Fruit fly (Drosophila melanogaster) whole organism, embryonic: ENCODE results near the gene Cep290.
A peak's percentile ranks its signal among the peaks of the same experiment; 100 is the strongest.

Experiments
- Blimp-1 ChIP-seq: fragments of 200-800 bp; sonication (Bioruptor generic); optimal IDR thresholded peaks from 3 replicates; lab custom pipeline; 2018; ENCODE audit warnings: missing biosample characterization, missing genetic modification characterization, mild to moderate bottlenecking, moderate library complexity, missing genetic modification reagents
- Bteb2 ChIP-seq: fragments of 200-800 bp; sonication (Bioruptor generic); optimal IDR thresholded peaks from 2 replicates; lab custom pipeline; 2016; ENCODE audit warnings: missing biosample characterization, missing genetic modification characterization
- CG10274 ChIP-seq: fragments of 200-800 bp; sonication (Bioruptor generic); optimal IDR thresholded peaks from 3 replicates; lab custom pipeline; 2017; ENCODE audit warnings: missing biosample characterization, mild to moderate bottlenecking, missing genetic modification characterization
- CG10366 ChIP-seq: fragments of 200-800 bp; sonication (Bioruptor generic); IDR thresholded peaks from 2 replicates; pipeline ENCODE4 v1.3.6; 2022; ENCODE audit warnings: missing biosample characterization, missing genetic modification characterization
- CG11085 ChIP-seq: fragments of 200-800 bp; sonication (Bioruptor generic); IDR thresholded peaks from 2 replicates; pipeline ENCODE4 v1.3.6; 2022; ENCODE audit warnings: missing biosample characterization, missing genetic modification characterization
- CG11695 ChIP-seq: fragments of 200-800 bp; sonication (Bioruptor generic); IDR thresholded peaks from 3 replicates; pipeline ENCODE4 v1.3.6; 2022; ENCODE audit warnings: missing biosample characterization, missing genetic modification characterization
- CG12744 ChIP-seq: fragments of 200-800 bp; sonication (Bioruptor generic); optimal IDR thresholded peaks from 2 replicates; lab custom pipeline; 2016; ENCODE audit warnings: missing biosample characterization, missing genetic modification characterization
- CG13123 ChIP-seq: fragments of 200-800 bp; sonication (Bioruptor generic); optimal IDR thresholded peaks from 2 replicates; lab custom pipeline; 2016; ENCODE audit warnings: missing biosample characterization, missing genetic modification characterization
- CG13775 ChIP-seq: fragments of 200-800 bp; sonication (Bioruptor generic); optimal IDR thresholded peaks from 3 replicates; lab custom pipeline; 2017; ENCODE audit warnings: missing biosample characterization, mild to moderate bottlenecking, missing genetic modification characterization
- CG1529 ChIP-seq: fragments of 200-800 bp; sonication (Bioruptor generic); optimal IDR thresholded peaks from 3 replicates; lab custom pipeline; 2018; ENCODE audit warnings: missing biosample characterization, missing genetic modification characterization
- CG15601 ChIP-seq: fragments of 200-800 bp; sonication (Bioruptor generic); optimal IDR thresholded peaks from 3 replicates; lab custom pipeline; 2019; ENCODE audit warnings: missing biosample characterization, mild to moderate bottlenecking, missing genetic modification characterization, moderate library complexity
- CG1647 ChIP-seq: fragments of 200-800 bp; sonication (Bioruptor generic); optimal IDR thresholded peaks from 3 replicates; lab custom pipeline; 2016; ENCODE audit warnings: missing biosample characterization, missing genetic modification characterization
- CG16863 ChIP-seq: fragments of 200-800 bp; sonication (Bioruptor generic); optimal IDR thresholded peaks from 3 replicates; lab custom pipeline; 2016; ENCODE audit warnings: missing biosample characterization, missing genetic modification characterization
- CG17568 ChIP-seq: fragments of 200-800 bp; sonication (Bioruptor generic); optimal IDR thresholded peaks from 2 replicates; lab custom pipeline; 2018; ENCODE audit warnings: missing biosample characterization, mild to moderate bottlenecking, missing genetic modification characterization, moderate library complexity
- CG17612 ChIP-seq: fragments of 200-800 bp; sonication (Bioruptor generic); IDR thresholded peaks from 2 replicates; pipeline ENCODE4 v1.3.6; 2022; ENCODE audit warnings: missing biosample characterization, missing genetic modification characterization
- CG18764 ChIP-seq: fragments of 200-800 bp; sonication (Bioruptor generic); optimal IDR thresholded peaks from 3 replicates; lab custom pipeline; 2016; ENCODE audit warnings: missing biosample characterization, missing genetic modification characterization
- CG2129 ChIP-seq: fragments of 200-800 bp; sonication (Bioruptor generic); IDR thresholded peaks from 2 replicates; pipeline ENCODE4 v1.3.6; 2022; ENCODE audit warnings: missing biosample characterization, missing genetic modification characterization; ENCODE audit not compliant: partially characterized antibody
- CG42726 ChIP-seq: fragments of 200-800 bp; sonication (Bioruptor generic); IDR thresholded peaks from 2 replicates; pipeline ENCODE4 v1.3.6; 2022; ENCODE audit warnings: missing biosample characterization, missing genetic modification characterization; ENCODE audit not compliant: partially characterized antibody
- CG4707 ChIP-seq: fragments of 200-800 bp; sonication (Bioruptor generic); optimal IDR thresholded peaks from 2 replicates; lab custom pipeline; 2018; ENCODE audit warnings: missing biosample characterization, mild to moderate bottlenecking, missing genetic modification characterization, moderate library complexity
- CG8290 ChIP-seq, 3 experiments: fragments of 200-800 bp; sonication (Bioruptor generic); optimal IDR thresholded peaks; 2 replicates each; lab custom pipeline; 2016 to 2019; ENCODE audit warnings: missing biosample characterization in 3 of 3, missing genetic modification characterization in 3 of 3, mild to moderate bottlenecking in 2 of 3, moderate library complexity in 1 of 3
- Dbx ChIP-seq: fragments of 200-800 bp; sonication (Bioruptor generic); IDR thresholded peaks from 3 replicates; pipeline ENCODE4 v1.3.6; 2022; ENCODE audit warnings: missing biosample characterization, missing genetic modification characterization
- Elba2 ChIP-seq: fragments of 200-800 bp; sonication (Bioruptor generic); optimal IDR thresholded peaks from 3 replicates; lab custom pipeline; 2016; ENCODE audit warnings: missing biosample characterization, missing genetic modification characterization
- Fer2 ChIP-seq: fragments of 200-800 bp; sonication (Bioruptor generic); optimal IDR thresholded peaks from 2 replicates; lab custom pipeline; 2018; ENCODE audit warnings: missing biosample characterization, mild to moderate bottlenecking, missing genetic modification characterization, moderate library complexity
- Gsc ChIP-seq: fragments of 200-800 bp; sonication (Bioruptor generic); IDR thresholded peaks from 2 replicates; pipeline ENCODE4 v1.3.6; 2022; ENCODE audit warnings: missing biosample characterization, missing genetic modification characterization
- Lim3 ChIP-seq: fragments of 200-800 bp; sonication (Bioruptor generic); IDR thresholded peaks from 2 replicates; pipeline ENCODE4 v1.3.6; 2022; ENCODE audit warnings: missing biosample characterization, missing genetic modification characterization
- Med ChIP-seq: fragments of 200-800 bp; sonication (Bioruptor generic); peaks from one replicate; lab custom pipeline; 2016; ENCODE audit warnings: missing biosample characterization, missing genetic modification characterization, mild to moderate bottlenecking, inconsistent platforms, moderate library complexity
- NfI ChIP-seq: fragments of 200-800 bp; sonication (Bioruptor generic); optimal IDR thresholded peaks from 3 replicates; lab custom pipeline; 2018; ENCODE audit warnings: missing biosample characterization, mild to moderate bottlenecking, missing genetic modification characterization, moderate library complexity
- Tbp ChIP-seq: fragments of >200 bp; optimal IDR thresholded peaks from 2 replicates; lab custom pipeline; 2018; ENCODE audit warnings: missing biosample characterization, missing genetic modification characterization
- Xbp1 ChIP-seq: fragments of 200-800 bp; sonication (Bioruptor generic); optimal IDR thresholded peaks from 3 replicates; lab custom pipeline; 2016; ENCODE audit warnings: missing biosample characterization, mild to moderate bottlenecking, missing genetic modification characterization
- Xrp1 ChIP-seq: fragments of 200-800 bp; sonication (Bioruptor generic); IDR thresholded peaks from 2 replicates; pipeline ENCODE4 v1.3.6; 2022; ENCODE audit warnings: missing biosample characterization, missing genetic modification characterization
- br ChIP-seq: fragments of >200 bp; optimal IDR thresholded peaks from 2 replicates; lab custom pipeline; 2017
- cg ChIP-seq: fragments of 200-800 bp; sonication (Bioruptor generic); optimal IDR thresholded peaks from 3 replicates; lab custom pipeline; 2019; ENCODE audit warnings: missing biosample characterization, mild to moderate bottlenecking, missing genetic modification characterization, moderate library complexity
- dati ChIP-seq: fragments of 200-800 bp; sonication (Bioruptor generic); IDR thresholded peaks from 2 replicates; pipeline ENCODE4 v1.3.6; 2022; ENCODE audit warnings: missing biosample characterization, missing genetic modification characterization
- disco-r ChIP-seq: fragments of 200-800 bp; sonication (Bioruptor generic); optimal IDR thresholded peaks from 2 replicates; lab custom pipeline; 2016; ENCODE audit warnings: missing biosample characterization, missing genetic modification characterization
- ewg ChIP-seq: fragments of 200-800 bp; sonication (Bioruptor generic); optimal IDR thresholded peaks from 3 replicates; lab custom pipeline; 2017; ENCODE audit warnings: mild to moderate bottlenecking, missing biosample characterization, missing genetic modification reagents, missing genetic modification characterization
- fd3F ChIP-seq: fragments of 200-800 bp; sonication (Bioruptor generic); optimal IDR thresholded peaks from 2 replicates; lab custom pipeline; 2018; ENCODE audit warnings: missing biosample characterization, mild to moderate bottlenecking, missing genetic modification characterization, moderate library complexity
- fd96Cb ChIP-seq: fragments of 200-800 bp; sonication (Bioruptor generic); optimal IDR thresholded peaks from 2 replicates; lab custom pipeline; 2018; ENCODE audit warnings: missing biosample characterization, mild to moderate bottlenecking, missing genetic modification characterization, moderate library complexity
- gce ChIP-seq: fragments of 200-800 bp; sonication (Bioruptor generic); IDR thresholded peaks from 3 replicates; pipeline ENCODE4 v1.3.6; 2022; ENCODE audit warnings: missing biosample characterization, missing genetic modification characterization
- gfzf ChIP-seq: fragments of 200-800 bp; sonication (Bioruptor generic); optimal IDR thresholded peaks from 2 replicates; lab custom pipeline; 2016; ENCODE audit warnings: missing biosample characterization, mild to moderate bottlenecking, missing genetic modification characterization, moderate library complexity
- gsb-n ChIP-seq: fragments of 200-800 bp; sonication (Bioruptor generic); optimal IDR thresholded peaks from 3 replicates; lab custom pipeline; 2018; ENCODE audit warnings: missing biosample characterization, mild to moderate bottlenecking, missing genetic modification characterization
- hkb ChIP-seq, 2 experiments: fragments of 200-800 bp in 1 of 2; fragments of >200 bp in 1 of 2; sonication (Bioruptor generic) in 1 of 2; IDR thresholded peaks in 1 of 2; optimal IDR thresholded peaks in 1 of 2; 2 replicates each; pipeline versions ENCODE4 v1.3.6 to Lab custom; 2017 to 2022; ENCODE audit warnings: missing biosample characterization in 1 of 2, missing genetic modification characterization in 1 of 2
- jing ChIP-seq: fragments of 200-800 bp; sonication (Bioruptor generic); optimal IDR thresholded peaks from 2 replicates; lab custom pipeline; 2018; ENCODE audit warnings: missing biosample characterization, mild to moderate bottlenecking, missing genetic modification characterization
- jumu ChIP-seq: fragments of 200-800 bp; sonication (Bioruptor generic); optimal IDR thresholded peaks from 3 replicates; lab custom pipeline; 2016; ENCODE audit warnings: missing biosample characterization, missing genetic modification characterization
- pan ChIP-seq, 4 experiments: fragments of >200 bp in 3 of 4; fragments of 200-800 bp in 1 of 4; sonication (Bioruptor generic) in 1 of 4; optimal IDR thresholded peaks in 3 of 4; IDR thresholded peaks in 1 of 4; 2 replicates each; pipeline versions ENCODE4 v1.3.6 to Lab custom; 2017 to 2022; ENCODE audit warnings: missing biosample characterization in 2 of 4, missing genetic modification characterization in 2 of 4, mixed read lengths in 1 of 4
- row ChIP-seq: fragments of 200-800 bp; sonication (Bioruptor generic); IDR thresholded peaks from 3 replicates; pipeline ENCODE4 v1.3.6; 2022; ENCODE audit warnings: missing biosample characterization, missing genetic modification characterization
- sug ChIP-seq: fragments of 200-800 bp; optimal IDR thresholded peaks from 2 replicates; lab custom pipeline; 2019; ENCODE audit warnings: missing biosample characterization, mild to moderate bottlenecking, missing genetic modification characterization, moderate library complexity
- trh ChIP-seq: fragments of 200-800 bp; sonication (Bioruptor generic); optimal IDR thresholded peaks from 2 replicates; lab custom pipeline; 2016; ENCODE audit warnings: missing biosample characterization, missing genetic modification characterization
- twi ChIP-seq: fragments of 200-800 bp; optimal IDR thresholded peaks from 2 replicates; lab custom pipeline; 2019; ENCODE audit warnings: missing biosample characterization, mild to moderate bottlenecking, missing genetic modification characterization, moderate library complexity
- zen2 ChIP-seq: fragments of 200-800 bp; sonication (Bioruptor generic); IDR thresholded peaks from 3 replicates; pipeline ENCODE4 v1.3.6; 2022; ENCODE audit warnings: missing biosample characterization, missing genetic modification characterization; ENCODE audit not compliant: partially characterized antibody

The Cep290 gene

dm6 chr3L:804557-805260 is 39.0 kb upstream of the Cep290 start (continued):
- TF ChIP-seq Gsc (no peak), ewg (GFP tag; lab: Kevin White, UChicago) (peak; percentile 39), fd3F (GFP tag; lab: Kevin White, UChicago) (no peak), zen2 (no peak), gsb-n (peak; percentile 59), dati (GFP tag; lab: Robert Waterston, UW) (no peak), gfzf (no peak), Tbp (no peak), twi (peak; percentile 7), Xbp1 (GFP tag; lab: Kevin White, UChicago) (no peak), cg (GFP tag; lab: Kevin White, UChicago) (no peak), CG15601 (no peak), CG18764 (GFP tag; lab: Kevin White, UChicago) (no peak), CG10366 (no peak), CG8290 (GFP tag; optimal IDR thresholded peaks at IDR 0.05; lab: Kevin White, UChicago) (no peak), CG8290 (tag; optimal IDR thresholded peaks at IDR 0.05; lab: Kevin White, UChicago) (no peak), CG10274 (no peak), Fer2 (tag; lab: Kevin White, UChicago) (no peak), CG16863 (GFP tag; lab: Kevin White, UChicago) (no peak), fd96Cb (tag; lab: Kevin White, UChicago) (no peak), CG2129 (GFP tag; lab: Robert Waterston, UW) (no peak), trh (no peak), disco-r (no peak), CG1647 (GFP tag; lab: Kevin White, UChicago) (no peak), Med (GFP tag; lab: Kevin White, UChicago) (peak; percentile 28), gce (GFP tag; lab: Robert Waterston, UW) (0 out of 3 replicates have a peak, but pooled peaks have one; percentile 11), Xrp1 (peak; percentile 77), jing (GFP tag; lab: Kevin White, UChicago) (no peak), CG13123 (GFP tag; lab: Kevin White, UChicago) (no peak), CG42726 (GFP tag; lab: Robert Waterston, UW) (no peak), CG13775 (GFP tag; lab: Kevin White, UChicago) (no peak), br (lab: Kevin White, UChicago) (no peak), CG4707 (GFP tag; lab: Kevin White, UChicago) (peak; percentile 80), jumu (GFP tag; lab: Kevin White, UChicago) (no peak), sug (no peak), CG11085 (GFP tag; lab: Robert Waterston, UW) (no peak), pan (optimal IDR thresholded peaks at IDR 0.05; lab: Kevin White, UChicago) (no peak), pan (GFP tag; optimal IDR thresholded peaks at IDR 0.05 in 1 of 2, IDR thresholded peaks at IDR 0.05 in 1 of 2) (peak in 1 of 2 experiments; percentile 46), Blimp-1 (GFP tag; lab: Kevin White, UChicago) (peak; percentile 48), NfI (GFP tag; lab: Kevin White, UChicago) (no peak), Elba2 (GFP tag; lab: Kevin White, UChicago) (peak; percentile 70), Lim3 (GFP tag; lab: Robert Waterston, UW) (no peak), CG11695 (GFP tag; lab: Robert Waterston, UW) (no peak), CG17568 (no peak), Dbx (GFP tag; lab: Robert Waterston, UW) (no peak), row (GFP tag; lab: Robert Waterston, UW) (peak; percentile 56; the same call in 2 of the 3 replicates), CG12744 (GFP tag; lab: Kevin White, UChicago) (no peak), Bteb2 (GFP tag; lab: Kevin White, UChicago) (no peak), CG1529 (GFP tag; lab: Kevin White, UChicago) (no peak), CG17612 (GFP tag; lab: Robert Waterston, UW) (no peak), hkb (optimal IDR thresholded peaks at IDR 0.05; lab: Kevin White, UChicago) (no peak), hkb (GFP tag; IDR thresholded peaks at IDR 0.05; lab: Robert Waterston, UW) (peak; percentile 32; the same call in 1 of the 2 replicates)
